Fruit fly (Drosophila melanogaster) whole organism, pupa: ENCODE data around the gene Gal.

Source experiments
- CG13204 ChIP-seq: fragments of 200-800 bp; sonication (Bioruptor generic); optimal IDR thresholded peaks from 2 replicates; lab custom pipeline; 2018; ENCODE audit warnings: missing biosample characterization, mild to moderate bottlenecking, missing genetic modification characterization, moderate library complexity
- CG14655 ChIP-seq: fragments of 200-800 bp; sonication (Bioruptor generic); optimal IDR thresholded peaks from 3 replicates; lab custom pipeline; 2017; ENCODE audit warnings: mild to moderate bottlenecking, missing biosample characterization, missing genetic modification reagents, missing genetic modification characterization
- CG32121 ChIP-seq: fragments of 200-800 bp; sonication (Bioruptor generic); IDR thresholded peaks from 2 replicates; pipeline ENCODE4 v1.3.6; 2022; ENCODE audit warnings: missing biosample characterization, missing genetic modification characterization
- CG4496 ChIP-seq: fragments of 200-800 bp; sonication (Bioruptor generic); IDR thresholded peaks from 3 replicates; pipeline ENCODE4 v1.3.6; 2022; ENCODE audit warnings: missing biosample characterization, missing genetic modification characterization
- CG9948 ChIP-seq: fragments of 200-800 bp; sonication (Bioruptor generic); optimal IDR thresholded peaks from 2 replicates; lab custom pipeline; 2018; ENCODE audit warnings: missing biosample characterization, mild to moderate bottlenecking, missing genetic modification characterization, moderate library complexity
- D1 ChIP-seq: fragments of 200-800 bp; sonication (Bioruptor generic); optimal IDR thresholded peaks from 2 replicates; lab custom pipeline; 2018; ENCODE audit warnings: missing biosample characterization, mild to moderate bottlenecking, missing genetic modification characterization, moderate library complexity
- Pif1A ChIP-seq: fragments of 200-800 bp; sonication (Bioruptor generic); optimal IDR thresholded peaks from 3 replicates; lab custom pipeline; 2016; ENCODE audit warnings: missing biosample characterization, missing genetic modification characterization
- Snoo ChIP-seq: fragments of 200-800 bp; sonication (Bioruptor generic); optimal IDR thresholded peaks from 3 replicates; lab custom pipeline; 2017; ENCODE audit warnings: missing biosample characterization, mild to moderate bottlenecking, missing genetic modification characterization, inconsistent platforms
- gl ChIP-seq: fragments of 200-800 bp; sonication (Bioruptor generic); optimal IDR thresholded peaks from 2 replicates; lab custom pipeline; 2018; ENCODE audit warnings: missing biosample characterization, mild to moderate bottlenecking, missing genetic modification characterization

DNA sequence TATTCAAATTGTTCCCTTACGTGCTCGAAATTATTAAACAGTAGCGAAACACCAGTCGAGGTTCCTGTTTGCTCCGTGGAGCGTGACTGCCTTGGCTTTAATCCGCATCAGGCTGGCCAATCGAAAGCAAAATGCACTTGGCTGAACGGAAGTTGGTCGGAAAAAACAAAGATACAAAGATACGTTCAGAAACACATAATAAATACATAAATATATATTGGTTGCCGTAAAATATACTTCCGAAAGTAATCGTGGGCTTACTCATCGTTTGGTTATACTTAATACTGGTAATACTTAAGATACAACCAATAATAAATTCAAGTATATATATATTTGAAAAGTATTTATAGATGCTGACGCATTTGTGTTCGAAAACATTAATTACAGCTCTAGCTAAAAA is 41.8 kb downstream of the Gal start, which contains the start of gene psd:
- TF ChIP-seq CG13204, result no peak
- TF ChIP-seq CG32121 (GFP tag; lab: Robert Waterston, UW), result no peak
- TF ChIP-seq Snoo (tag; lab: Kevin White, UChicago), result no peak
- no peak for TF ChIP-seq CG9948 (tag; lab: Kevin White, UChicago)
- TF ChIP-seq D1 (tag; lab: Kevin White, UChicago), result no peak
- TF ChIP-seq gl, result no peak
- no peak for TF ChIP-seq CG14655 (GFP tag; lab: Kevin White, UChicago)
- TF ChIP-seq Pif1A (GFP tag; lab: Kevin White, UChicago), result no peak
- no peak for TF ChIP-seq CG4496
